Worm (Caenorhabditis elegans) whole organism, early embryonic: ENCODE data around the gene srx-33.

ENCODE experiments used
- B0310.2 ChIP-seq: sonication (generic microtip); optimal IDR thresholded peaks from 2 replicates; lab custom pipeline; 2016; ENCODE audit warnings: mild to moderate bottlenecking, missing genetic modification characterization, missing compliant biosample characterization
- aly-1 ChIP-seq: sonication (generic microtip); optimal IDR thresholded peaks from 2 replicates; lab custom pipeline; 2016; ENCODE audit warnings: missing genetic modification characterization, missing compliant biosample characterization
- ama-1 ChIP-seq: fragments of 150-350 bp; optimal IDR thresholded peaks from 2 replicates; lab custom pipeline; 2014
- ceh-13 ChIP-seq: fragments of 200-800 bp; sonication (Bioruptor generic); optimal IDR thresholded peaks from 2 replicates; lab custom pipeline; 2018; ENCODE audit warnings: mild to moderate bottlenecking, missing genetic modification characterization, missing compliant biosample characterization
- flt-1 ChIP-seq: fragments of 200-800 bp; sonication (Bioruptor generic); IDR thresholded peaks from 2 replicates; pipeline ENCODE4 v1.3.6; 2022; ENCODE audit warnings: missing genetic modification characterization, missing compliant biosample characterization
- hmbx-1 ChIP-seq: sonication (generic microtip); optimal IDR thresholded peaks from 2 replicates; lab custom pipeline; 2016; ENCODE audit warnings: mild to moderate bottlenecking, missing genetic modification characterization, missing compliant biosample characterization
- hmg-4 ChIP-seq: fragments of 200-800 bp; sonication (Bioruptor generic); optimal IDR thresholded peaks from 2 replicates; lab custom pipeline; 2018; ENCODE audit warnings: mild to moderate bottlenecking, missing genetic modification characterization, missing compliant biosample characterization
- hnd-1 ChIP-seq: sonication (generic microtip); optimal IDR thresholded peaks from 2 replicates; lab custom pipeline; 2016; ENCODE audit warnings: missing genetic modification characterization, missing compliant biosample characterization
- scrt-1 ChIP-seq: fragments of 200-800 bp; sonication (Bioruptor generic); IDR thresholded peaks from 2 replicates; pipeline ENCODE4 v1.3.6; 2022; ENCODE audit warnings: missing genetic modification characterization, missing compliant biosample characterization
- sea-1 ChIP-seq: fragments of 200-800 bp; sonication (Bioruptor generic); conservative IDR thresholded peaks from 2 replicates; pipeline ENCODE4 v1.3.6; 2022; ENCODE audit warnings: missing genetic modification characterization, missing compliant biosample characterization
- tbx-11 ChIP-seq: fragments of 200-800 bp; sonication (Bioruptor generic); IDR thresholded peaks from 2 replicates; pipeline ENCODE4 v1.3.6; 2022; ENCODE audit warnings: missing genetic modification characterization, missing compliant biosample characterization
- tbx-37 ChIP-seq: fragments of 200-800 bp; sonication (Bioruptor generic); conservative IDR thresholded peaks from 2 replicates; pipeline ENCODE4 v1.3.6; 2022; ENCODE audit warnings: missing genetic modification reagents, missing genetic modification characterization, missing compliant biosample characterization

- no peak for TF ChIP-seq hnd-1 (tag; lab: Kevin White, UChicago)
- no peak for TF ChIP-seq sea-1 (GFP tag; lab: Robert Waterston, UW)
- TF ChIP-seq ama-1 (lab: Kevin White, UChicago) = no peak
- no peak for TF ChIP-seq scrt-1 (GFP tag; lab: Robert Waterston, UW)
- TF ChIP-seq flt-1 (GFP tag; lab: Robert Waterston, UW) = no peak
- no peak for TF ChIP-seq tbx-11
- TF ChIP-seq ceh-13 (GFP tag; lab: Kevin White, UChicago) = no peak
- no peak for TF ChIP-seq tbx-37 (GFP tag; lab: Robert Waterston, UW)
- no peak for TF ChIP-seq aly-1
- TF ChIP-seq hmg-4 = no peak
- TF ChIP-seq B0310.2 (tag; lab: Kevin White, UChicago) = no peak
- no peak for TF ChIP-seq hmbx-1 (tag; lab: Kevin White, UChicago)
Measured at ce11 chrV:7153046-7153445, 34.4 kb upstream of the srx-33 start, which contains the start of gene fat-7.
